Worm (Caenorhabditis elegans): Measurements from ENCODE around the gene ugt-32.

Gene ugt-32

ce11 chrV:3874102-3874744 is 30.4 kb upstream of the ugt-32 start, which contains the start of gene nhr-158:
nhr-158 (minus strand) TSS chrV:3874152.
- TF ChIP-seq hif-1 (tag; optimal IDR thresholded peaks at IDR 0.05) = no peak
- peak; percentile 6 for TF ChIP-seq nhr-11 (tag; optimal IDR thresholded peaks at IDR 0.05)
- no peak for TF ChIP-seq dve-1 (tag; optimal IDR thresholded peaks at IDR 0.05; ENCODE audit: insufficient read depth)
- no peak for TF ChIP-seq fkh-10 (GFP tag; optimal IDR thresholded peaks at IDR 0.05)
- no peak for TF ChIP-seq mdt-29 (GFP tag; IDR thresholded peaks at IDR 0.05)
- TF ChIP-seq mep-1 (tag; optimal IDR thresholded peaks at IDR 0.05) = no peak
- TF ChIP-seq aha-1 (tag) = peak; percentile 42
- TF ChIP-seq rbr-2 (tag; optimal IDR thresholded peaks at IDR 0.05) = no peak
- TF ChIP-seq lin-1 (GFP tag; IDR thresholded peaks at IDR 0.05) = no peak
- no peak for TF ChIP-seq Y48G9A.11 (GFP tag; IDR thresholded peaks at IDR 0.05)
- TF ChIP-seq R02D3.7 (tag; optimal IDR thresholded peaks at IDR 0.05) = no peak
- TF ChIP-seq F37D6.2 (tag; optimal IDR thresholded peaks at IDR 0.05) = peak; percentile 8
- TF ChIP-seq daf-8 (GFP tag; IDR thresholded peaks at IDR 0.05) = no peak
- no peak for TF ChIP-seq Y5F2A.4 (GFP tag; optimal IDR thresholded peaks at IDR 0.05)
- TF ChIP-seq mes-2 (tag; optimal IDR thresholded peaks at IDR 0.05; ENCODE audit: poor library complexity, severe bottlenecking) = no peak
- TF ChIP-seq nhr-48 (tag; optimal IDR thresholded peaks at IDR 0.05) = peak; percentile 13

- no peak for TF ChIP-seq F10B5.3 (tag; optimal IDR thresholded peaks at IDR 0.05)
- peak in 1 of 2 experiments; percentile 1 for TF ChIP-seq lsy-2 (tag; optimal IDR thresholded peaks at IDR 0.05)
- TF ChIP-seq nhr-11 (tag; optimal IDR thresholded peaks at IDR 0.05) = peak; percentile 87
- peak; percentile 59 for TF ChIP-seq aha-1 (tag)
- no peak for TF ChIP-seq nhr-41 (GFP tag; IDR thresholded peaks at IDR 0.05)
Observed at ce11 chrV:3870359-3870758, 26.6 kb upstream of the ugt-32 start.

- TF ChIP-seq ceh-32 (tag; optimal IDR thresholded peaks at IDR 0.05; ENCODE audit: poor library complexity) (no peak), zip-2 (tag; optimal IDR thresholded peaks at IDR 0.05) (no peak), F37D6.2 (tag; optimal IDR thresholded peaks at IDR 0.05) (no peak), fkh-10 (GFP tag; optimal IDR thresholded peaks at IDR 0.05) (no peak), nhr-77 (tag; optimal IDR thresholded peaks at IDR 0.05) (no peak), zip-11 (GFP tag; IDR thresholded peaks at IDR 0.05) (no peak), nhr-237 (tag; optimal IDR thresholded peaks at IDR 0.05) (no peak), F10B5.3 (tag; optimal IDR thresholded peaks at IDR 0.05) (no peak), lin-29 (GFP tag; IDR thresholded peaks at IDR 0.05) (no peak), fos-1 (tag; optimal IDR thresholded peaks at IDR 0.05) (no peak), snpc-4 (tag; optimal IDR thresholded peaks at IDR 0.05) (no peak), Y105C5A.15 (GFP tag; IDR thresholded peaks at IDR 0.05) (no peak), unc-62 (GFP tag; optimal IDR thresholded peaks at IDR 0.05 in 1 of 2) (no peak), unc-62 (tag; optimal IDR thresholded peaks at IDR 0.05) (no peak), gei-8 (GFP tag; optimal IDR thresholded peaks at IDR 0.05) (no peak), spr-3 (GFP tag; optimal IDR thresholded peaks at IDR 0.05) (no peak), D1046.2 (GFP tag; IDR thresholded peaks at IDR 0.05) (no peak), ceh-62 (tag; optimal IDR thresholded peaks at IDR 0.05) (no peak), madf-5 (GFP tag; IDR thresholded peaks at IDR 0.05) (no peak)
Observed at ce11 chrV:3868905-3869304, 25.1 kb upstream of the ugt-32 start, which contains the start of gene nhr-157. nhr-157 (minus strand) TSS chrV:3869005.

ce11 chrV:3865273-3865672 is 21.5 kb upstream of the ugt-32 start:
- TF ChIP-seq mxl-2 (GFP tag; conservative IDR thresholded peaks at IDR 0.05) (no peak), gei-8 (GFP tag; optimal IDR thresholded peaks at IDR 0.05) (no peak), R02D3.7 (tag; optimal IDR thresholded peaks at IDR 0.05) (no peak)
